Fruit fly (Drosophila melanogaster) whole organism, embryonic: ENCODE measurements around the gene meso18E.

Experiments
- Ada2b ChIP-seq: fragments of 200-800 bp; sonication (Bioruptor generic); IDR thresholded peaks from 2 replicates; pipeline ENCODE4 v1.3.6; 2022; ENCODE audit warnings: missing biosample characterization, missing genetic modification characterization
- CG1024 ChIP-seq: fragments of 200-800 bp; sonication (Bioruptor generic); IDR thresholded peaks from 2 replicates; pipeline ENCODE4 v1.3.6; 2022; ENCODE audit warnings: missing biosample characterization, missing genetic modification characterization
- CG10431 ChIP-seq: fragments of 200-800 bp; sonication (Bioruptor generic); optimal IDR thresholded peaks from 3 replicates; lab custom pipeline; 2018; ENCODE audit warnings: missing biosample characterization, mild to moderate bottlenecking, missing genetic modification characterization
- CG13287 ChIP-seq: fragments of 200-800 bp; sonication (Bioruptor generic); IDR thresholded peaks from 2 replicates; pipeline ENCODE4 v1.3.6; 2022; ENCODE audit warnings: missing biosample characterization, missing genetic modification characterization; ENCODE audit not compliant: partially characterized antibody
- CG14050 ChIP-seq: fragments of 200-800 bp; sonication (Bioruptor generic); IDR thresholded peaks from 3 replicates; pipeline ENCODE4 v1.3.6; 2022; ENCODE audit warnings: missing biosample characterization, missing genetic modification characterization
- CG16779 ChIP-seq: fragments of 200-800 bp; sonication (Bioruptor generic); IDR thresholded peaks from 2 replicates; pipeline ENCODE4 v1.3.6; 2022; ENCODE audit warnings: missing biosample characterization, missing genetic modification characterization
- CG16863 ChIP-seq: fragments of 200-800 bp; sonication (Bioruptor generic); optimal IDR thresholded peaks from 3 replicates; lab custom pipeline; 2016; ENCODE audit warnings: missing biosample characterization, missing genetic modification characterization
- CG17186 ChIP-seq: fragments of 200-800 bp; sonication (Bioruptor generic); optimal IDR thresholded peaks from 3 replicates; lab custom pipeline; 2017; ENCODE audit warnings: missing biosample characterization, missing genetic modification reagents, missing genetic modification characterization
- CG17328 ChIP-seq: fragments of 200-800 bp; sonication (Bioruptor generic); IDR thresholded peaks from 2 replicates; pipeline ENCODE4 v1.3.6; 2022; ENCODE audit warnings: missing biosample characterization, missing genetic modification characterization
- CG17612 ChIP-seq: fragments of 200-800 bp; sonication (Bioruptor generic); IDR thresholded peaks from 2 replicates; pipeline ENCODE4 v1.3.6; 2022; ENCODE audit warnings: missing biosample characterization, missing genetic modification characterization
- CG2889 ChIP-seq: fragments of 200-800 bp; sonication (Bioruptor generic); IDR thresholded peaks from 3 replicates; pipeline ENCODE4 v1.3.6; 2022; ENCODE audit warnings: missing biosample characterization, missing genetic modification characterization
- CG30431 ChIP-seq: fragments of 200-800 bp; sonication (Bioruptor generic); optimal IDR thresholded peaks from 2 replicates; lab custom pipeline; 2017; ENCODE audit warnings: missing biosample characterization, missing genetic modification characterization
- CG34376 ChIP-seq: fragments of 200-800 bp; sonication (Bioruptor generic); optimal IDR thresholded peaks from 2 replicates; lab custom pipeline; 2018; ENCODE audit warnings: missing biosample characterization, mild to moderate bottlenecking, missing genetic modification characterization
- CG3838 ChIP-seq: fragments of 200-800 bp; sonication (Bioruptor generic); optimal IDR thresholded peaks from 3 replicates; lab custom pipeline; 2016; ENCODE audit warnings: missing biosample characterization, missing genetic modification characterization
- CG42726 ChIP-seq: fragments of 200-800 bp; sonication (Bioruptor generic); IDR thresholded peaks from 2 replicates; pipeline ENCODE4 v1.3.6; 2022; ENCODE audit warnings: missing biosample characterization, missing genetic modification characterization; ENCODE audit not compliant: partially characterized antibody
- CG4282 ChIP-seq: fragments of 200-800 bp; sonication (Bioruptor generic); optimal IDR thresholded peaks from 2 replicates; lab custom pipeline; 2016; ENCODE audit warnings: missing biosample characterization, missing genetic modification characterization
- CG4424 ChIP-seq: fragments of 200-800 bp; sonication (Bioruptor generic); optimal IDR thresholded peaks from 3 replicates; lab custom pipeline; 2016; ENCODE audit warnings: missing biosample characterization, missing genetic modification characterization
- CG6654 ChIP-seq: fragments of 200-800 bp; sonication (Bioruptor generic); optimal IDR thresholded peaks from 2 replicates; lab custom pipeline; 2017; ENCODE audit warnings: missing biosample characterization, mild to moderate bottlenecking, missing genetic modification characterization
- CG9932 ChIP-seq: fragments of 200-800 bp; sonication (Bioruptor generic); IDR thresholded peaks from 2 replicates; pipeline ENCODE4 v1.3.6; 2022; ENCODE audit warnings: missing biosample characterization, missing genetic modification characterization
- Chrac-16 ChIP-seq: fragments of 200-800 bp; sonication (Bioruptor generic); optimal IDR thresholded peaks from 3 replicates; lab custom pipeline; 2016; ENCODE audit warnings: missing biosample characterization, missing genetic modification characterization
- Dad ChIP-seq: fragments of 200-800 bp; sonication (Bioruptor generic); optimal IDR thresholded peaks from 3 replicates; lab custom pipeline; 2016; ENCODE audit warnings: missing biosample characterization, missing genetic modification characterization
- Dfd ChIP-seq, 2 experiments: fragments of >200 bp; optimal IDR thresholded peaks; 2 replicates each; lab custom pipeline; 2017; ENCODE audit warnings: missing biosample characterization in 2 of 2, missing genetic modification characterization in 2 of 2
- Fer2 ChIP-seq: fragments of 200-800 bp; sonication (Bioruptor generic); optimal IDR thresholded peaks from 2 replicates; lab custom pipeline; 2018; ENCODE audit warnings: missing biosample characterization, mild to moderate bottlenecking, missing genetic modification characterization, moderate library complexity
- Gsc ChIP-seq: fragments of 200-800 bp; sonication (Bioruptor generic); IDR thresholded peaks from 2 replicates; pipeline ENCODE4 v1.3.6; 2022; ENCODE audit warnings: missing biosample characterization, missing genetic modification characterization
- HHEX ChIP-seq: fragments of 200-800 bp; sonication (Bioruptor generic); optimal IDR thresholded peaks from 3 replicates; lab custom pipeline; 2017; ENCODE audit warnings: missing biosample characterization, mild to moderate bottlenecking, missing genetic modification characterization, missing genetic modification reagents
- Hey ChIP-seq: fragments of 200-800 bp; sonication (Bioruptor generic); optimal IDR thresholded peaks from 3 replicates; lab custom pipeline; 2018; ENCODE audit warnings: missing biosample characterization, mild to moderate bottlenecking, missing genetic modification characterization
- Hmr ChIP-seq: fragments of 200-800 bp; sonication (Bioruptor generic); optimal IDR thresholded peaks from 3 replicates; lab custom pipeline; 2017; ENCODE audit warnings: mild to moderate bottlenecking, missing biosample characterization, missing genetic modification reagents, missing genetic modification characterization
- Hr3 ChIP-seq: fragments of 200-800 bp; sonication (Bioruptor generic); optimal IDR thresholded peaks from 3 replicates; lab custom pipeline; 2016; ENCODE audit warnings: missing biosample characterization, missing genetic modification characterization
- Hr39 ChIP-seq: fragments of >200 bp; optimal IDR thresholded peaks from 2 replicates; lab custom pipeline; 2017
- Mad ChIP-seq: fragments of 200-800 bp; sonication (Bioruptor generic); optimal IDR thresholded peaks from 2 replicates; lab custom pipeline; 2016; ENCODE audit warnings: missing biosample characterization, missing genetic modification characterization
- Mrtf ChIP-seq: fragments of 200-800 bp; sonication (Bioruptor generic); IDR thresholded peaks from 3 replicates; pipeline ENCODE4 v1.3.6; 2022; ENCODE audit warnings: missing biosample characterization, missing genetic modification characterization
- NC2α ChIP-seq: fragments of 200-800 bp; sonication (Bioruptor generic); optimal IDR thresholded peaks from 2 replicates; lab custom pipeline; 2016; ENCODE audit warnings: missing biosample characterization, missing genetic modification characterization
- Nf-YC ChIP-seq: fragments of 200-800 bp; optimal IDR thresholded peaks from 3 replicates; lab custom pipeline; 2019; ENCODE audit warnings: missing biosample characterization, mild to moderate bottlenecking, missing genetic modification characterization, moderate library complexity
- Opbp ChIP-seq: fragments of 200-800 bp; sonication (Bioruptor generic); IDR thresholded peaks from 3 replicates; pipeline ENCODE4 v1.3.6; 2022; ENCODE audit warnings: missing biosample characterization, missing genetic modification characterization; ENCODE audit not compliant: partially characterized antibody
- PHDP ChIP-seq: fragments of 200-800 bp; sonication (Bioruptor generic); optimal IDR thresholded peaks from 3 replicates; lab custom pipeline; 2018; ENCODE audit warnings: missing biosample characterization, mild to moderate bottlenecking, missing genetic modification characterization, moderate library complexity
- Spps ChIP-seq: fragments of 200-800 bp; sonication (Bioruptor generic); optimal IDR thresholded peaks from 2 replicates; lab custom pipeline; 2018; ENCODE audit warnings: missing biosample characterization, mild to moderate bottlenecking, missing genetic modification characterization
- TFAM ChIP-seq: fragments of 200-800 bp; sonication (Bioruptor generic); optimal IDR thresholded peaks from 2 replicates; lab custom pipeline; 2017; ENCODE audit warnings: missing biosample characterization, missing genetic modification characterization, inconsistent platforms
- bbx ChIP-seq: fragments of 200-800 bp; sonication (Bioruptor generic); IDR thresholded peaks from 2 replicates; pipeline ENCODE4 v1.3.6; 2022; ENCODE audit warnings: missing biosample characterization, missing genetic modification characterization; ENCODE audit not compliant: partially characterized antibody
- bcd ChIP-seq: fragments of 200-800 bp; sonication (Bioruptor generic); optimal IDR thresholded peaks from 2 replicates; lab custom pipeline; 2017; ENCODE audit warnings: missing biosample characterization, mild to moderate bottlenecking, missing genetic modification characterization
- bsh ChIP-seq, 2 experiments: fragments of 200-800 bp; sonication (Bioruptor generic); optimal IDR thresholded peaks; 2 replicates each; lab custom pipeline; 2017 to 2018; ENCODE audit warnings: mild to moderate bottlenecking in 2 of 2, missing biosample characterization in 2 of 2, missing genetic modification characterization in 2 of 2, moderate library complexity in 1 of 2
- croc ChIP-seq: fragments of 200-800 bp; sonication (Bioruptor generic); conservative IDR thresholded peaks from 3 replicates; pipeline ENCODE4 v1.3.6; 2022; ENCODE audit warnings: missing biosample characterization, missing genetic modification characterization
- danr ChIP-seq: fragments of 200-800 bp; sonication (Bioruptor generic); IDR thresholded peaks from 2 replicates; pipeline ENCODE4 v1.3.6; 2022; ENCODE audit warnings: missing biosample characterization, missing genetic modification characterization
- dpn ChIP-seq, 2 experiments: fragments of 200-800 bp; sonication (Bioruptor generic); optimal IDR thresholded peaks; 3 replicates each; lab custom pipeline; 2016; ENCODE audit warnings: missing biosample characterization in 2 of 2, missing genetic modification characterization in 2 of 2
- fd102C ChIP-seq: fragments of 200-800 bp; sonication (Bioruptor generic); optimal IDR thresholded peaks from 2 replicates; lab custom pipeline; 2018; ENCODE audit warnings: missing biosample characterization, mild to moderate bottlenecking, missing genetic modification characterization, moderate library complexity
- pan ChIP-seq, 4 experiments: fragments of >200 bp in 3 of 4; fragments of 200-800 bp in 1 of 4; sonication (Bioruptor generic) in 1 of 4; optimal IDR thresholded peaks in 3 of 4; IDR thresholded peaks in 1 of 4; 2 replicates each; pipeline versions ENCODE4 v1.3.6 to Lab custom; 2017 to 2022; ENCODE audit warnings: missing biosample characterization in 2 of 4, missing genetic modification characterization in 2 of 4, mixed read lengths in 1 of 4
- psq ChIP-seq: fragments of 200-800 bp; sonication (Bioruptor generic); optimal IDR thresholded peaks from 2 replicates; lab custom pipeline; 2017; ENCODE audit warnings: missing biosample characterization, missing genetic modification characterization
- pum ChIP-seq: fragments of 200-800 bp; sonication (Bioruptor generic); optimal IDR thresholded peaks from 2 replicates; lab custom pipeline; 2016; ENCODE audit warnings: missing biosample characterization, missing genetic modification characterization
- row ChIP-seq: fragments of 200-800 bp; sonication (Bioruptor generic); IDR thresholded peaks from 3 replicates; pipeline ENCODE4 v1.3.6; 2022; ENCODE audit warnings: missing biosample characterization, missing genetic modification characterization
- sens ChIP-seq: fragments of 200-800 bp; sonication (Bioruptor generic); peaks from one replicate; lab custom pipeline; 2016; ENCODE audit warnings: missing biosample characterization, missing genetic modification characterization
- toy ChIP-seq: fragments of 200-800 bp; sonication (Bioruptor generic); IDR thresholded peaks from 2 replicates; pipeline ENCODE4 v1.3.6; 2022; ENCODE audit warnings: missing biosample characterization, missing genetic modification characterization
- tx ChIP-seq: fragments of 200-800 bp; sonication (Bioruptor generic); optimal IDR thresholded peaks from 2 replicates; lab custom pipeline; 2016; ENCODE audit warnings: missing biosample characterization, missing genetic modification characterization
- yki ChIP-seq: fragments of >200 bp; optimal IDR thresholded peaks from 3 replicates; lab custom pipeline; 2018

meso18E gene

dm6 chrX:19697255-19697877, 15.5 kb downstream of the meso18E start (continued):
- TF ChIP-seq CG17186 (no peak), Dfd (GFP tag; optimal IDR thresholded peaks at IDR 0.05; lab: Kevin White, UChicago) (no peak), Hr3 (no peak), CG4424 (no peak), Dad (GFP tag; lab: Kevin White, UChicago) (no peak), NC2α (GFP tag; lab: Kevin White, UChicago) (no peak), toy (GFP tag; lab: Robert Waterston, UW) (no peak), Opbp (no peak), pan (optimal IDR thresholded peaks at IDR 0.05; lab: Kevin White, UChicago) (no peak), pan (GFP tag; optimal IDR thresholded peaks at IDR 0.05 in 1 of 2, IDR thresholded peaks at IDR 0.05 in 1 of 2) (no peak), pum (no peak), CG3838 (GFP tag; lab: Kevin White, UChicago) (no peak), yki (lab: Kevin White, UChicago) (no peak), Mrtf (GFP tag; lab: Robert Waterston, UW) (no peak), TFAM (GFP tag; lab: Kevin White, UChicago) (no peak), Ada2b (GFP tag; lab: Robert Waterston, UW) (no peak), bcd (no peak), bbx (GFP tag; lab: Robert Waterston, UW) (no peak), Fer2 (no peak), PHDP (tag; lab: Kevin White, UChicago) (no peak), Spps (tag; lab: Kevin White, UChicago) (no peak), CG1024 (no peak), Nf-YC (tag; lab: Kevin White, UChicago) (peak; percentile 93), CG13287 (GFP tag; lab: Robert Waterston, UW) (no peak), row (GFP tag; lab: Robert Waterston, UW) (no peak), Hmr (no peak), CG30431 (GFP tag; lab: Kevin White, UChicago) (no peak), sens (GFP tag; lab: Kevin White, UChicago) (peak; percentile 19), Hey (tag; lab: Kevin White, UChicago) (no peak), Chrac-16 (GFP tag; lab: Kevin White, UChicago) (no peak), Mad (GFP tag; lab: Kevin White, UChicago) (no peak), Gsc (no peak), Hr39 (lab: Kevin White, UChicago) (no peak), CG17328 (GFP tag; lab: Robert Waterston, UW) (no peak), CG6654 (GFP tag; lab: Kevin White, UChicago) (no peak), danr (GFP tag; lab: Robert Waterston, UW) (no peak), CG17612 (GFP tag; lab: Robert Waterston, UW) (no peak), CG16863 (GFP tag; lab: Kevin White, UChicago) (peak; percentile 1), psq (peak; percentile 2), tx (no peak), CG9932 (GFP tag; lab: Robert Waterston, UW) (no peak), HHEX (no peak), fd102C (GFP tag; lab: Kevin White, UChicago) (no peak), CG42726 (GFP tag; lab: Robert Waterston, UW) (no peak), CG2889 (no peak), croc (no peak), CG10431 (GFP tag; lab: Kevin White, UChicago) (no peak), CG16779 (GFP tag; lab: Robert Waterston, UW) (no peak), bsh (GFP tag; optimal IDR thresholded peaks at IDR 0.05; lab: Kevin White, UChicago) (no peak), CG14050 (GFP tag; lab: Robert Waterston, UW) (no peak), CG4282 (no peak), CG34376 (GFP tag; lab: Kevin White, UChicago) (no peak), dpn (GFP tag; optimal IDR thresholded peaks at IDR 0.05; lab: Kevin White, UChicago) (no peak)
